Worm (Caenorhabditis elegans) whole organism, L2 larva: ENCODE results near the gene ZC443.2.

Experiments used
- C34F6.9 ChIP-seq: fragments of 150-350 bp; optimal IDR thresholded peaks from 2 replicates; lab custom pipeline; 2014; ENCODE audit warnings: missing biosample characterization, missing genetic modification characterization
- F13H6.1 ChIP-seq: sonication (generic microtip); optimal IDR thresholded peaks from 2 replicates; lab custom pipeline; 2016; ENCODE audit warnings: missing genetic modification characterization, missing compliant biosample characterization
- R02D3.7 ChIP-seq: fragments of 150-350 bp; optimal IDR thresholded peaks from 2 replicates; lab custom pipeline; 2014; ENCODE audit warnings: missing biosample characterization, missing genetic modification characterization
- Y55F3AM.14 ChIP-seq: fragments of 200-800 bp; sonication (Bioruptor generic); optimal IDR thresholded peaks from 2 replicates; lab custom pipeline; 2018; ENCODE audit warnings: mild to moderate bottlenecking, missing genetic modification characterization, missing compliant biosample characterization
- ZK546.5 ChIP-seq: sonication (generic microtip); optimal IDR thresholded peaks from 2 replicates; lab custom pipeline; 2017; ENCODE audit warnings: missing biosample characterization, missing genetic modification characterization
- alr-1 ChIP-seq: fragments of 150-350 bp; optimal IDR thresholded peaks from 2 replicates; lab custom pipeline; 2014; ENCODE audit warnings: missing biosample characterization, missing genetic modification characterization
- ama-1 ChIP-seq: fragments of 150-350 bp; optimal IDR thresholded peaks from 2 replicates; lab custom pipeline; 2018; ENCODE audit warnings: inconsistent platforms
- blmp-1 ChIP-seq: sonication (generic microtip); optimal IDR thresholded peaks from 2 replicates; lab custom pipeline; 2017; ENCODE audit warnings: missing genetic modification characterization, mild to moderate bottlenecking, missing compliant biosample characterization, antibody characterized with exemption, moderate library complexity; ENCODE audit not compliant: insufficient read depth
- crh-2 ChIP-seq: sonication (generic microtip); optimal IDR thresholded peaks from 2 replicates; lab custom pipeline; 2017; ENCODE audit warnings: missing biosample characterization, missing genetic modification characterization
- egl-27 ChIP-seq: sonication (generic microtip); optimal IDR thresholded peaks from 3 replicates; lab custom pipeline; 2017; ENCODE audit warnings: missing biosample characterization, missing genetic modification reagents, missing genetic modification characterization
- elt-1 ChIP-seq: fragments of 150-350 bp; optimal IDR thresholded peaks from 2 replicates; lab custom pipeline; 2014; ENCODE audit warnings: missing biosample characterization, missing genetic modification characterization
- elt-3 ChIP-seq: sonication (generic microtip); optimal IDR thresholded peaks from 2 replicates; lab custom pipeline; 2017; ENCODE audit warnings: missing biosample characterization, missing genetic modification characterization
- fos-1 ChIP-seq: fragments of 150-350 bp; optimal IDR thresholded peaks from 2 replicates; lab custom pipeline; 2014; ENCODE audit warnings: missing biosample characterization, missing genetic modification characterization
- lin-11 ChIP-seq: fragments of 150-350 bp; sonication (generic microtip); optimal IDR thresholded peaks from 2 replicates; lab custom pipeline; 2014; ENCODE audit warnings: missing biosample characterization, missing genetic modification characterization, inconsistent platforms, mixed read lengths
- lin-13 ChIP-seq: fragments of 150-350 bp; optimal IDR thresholded peaks from 2 replicates; lab custom pipeline; 2014; ENCODE audit warnings: missing biosample characterization, missing genetic modification reagents, missing genetic modification characterization
- lin-39 ChIP-seq: fragments of 150-350 bp; optimal IDR thresholded peaks from 2 replicates; lab custom pipeline; 2014; ENCODE audit warnings: missing biosample characterization, missing genetic modification reagents, missing genetic modification characterization
- lsy-2 ChIP-seq, 2 experiments: fragments of 150-350 bp in 1 of 2; sonication (generic microtip) in 1 of 2; optimal IDR thresholded peaks; 2 replicates each; lab custom pipeline; 2014 to 2017; ENCODE audit warnings: missing biosample characterization in 2 of 2, missing genetic modification characterization in 2 of 2
- mbf-1 ChIP-seq: sonication (generic microtip); optimal IDR thresholded peaks from 2 replicates; lab custom pipeline; 2017; ENCODE audit warnings: missing biosample characterization, missing genetic modification characterization
- mdl-1 ChIP-seq, 2 experiments: fragments of 150-350 bp in 1 of 2; sonication (generic microtip) in 1 of 2; optimal IDR thresholded peaks; 2 replicates each; lab custom pipeline; 2017; ENCODE audit warnings: missing biosample characterization in 2 of 2, missing genetic modification characterization in 2 of 2
- nhr-12 ChIP-seq: fragments of 150-350 bp; optimal IDR thresholded peaks from 2 replicates; lab custom pipeline; 2014; ENCODE audit warnings: missing biosample characterization, missing genetic modification characterization
- nhr-21 ChIP-seq: fragments of 150-350 bp; optimal IDR thresholded peaks from 2 replicates; lab custom pipeline; 2014; ENCODE audit warnings: missing biosample characterization, missing genetic modification characterization
- nhr-23 ChIP-seq: fragments of 150-350 bp; optimal IDR thresholded peaks from 2 replicates; lab custom pipeline; 2014; ENCODE audit warnings: missing biosample characterization, missing genetic modification reagents, missing genetic modification characterization
- nhr-25 ChIP-seq: fragments of 150-350 bp; sonication (generic microtip); optimal IDR thresholded peaks from 3 replicates; lab custom pipeline; 2014; ENCODE audit warnings: missing biosample characterization, missing genetic modification characterization
- peb-1 ChIP-seq: fragments of 150-350 bp; optimal IDR thresholded peaks from 2 replicates; lab custom pipeline; 2014; ENCODE audit warnings: missing biosample characterization, missing genetic modification characterization
- sem-4 ChIP-seq: fragments of 150-350 bp; optimal IDR thresholded peaks from 2 replicates; lab custom pipeline; 2014; ENCODE audit warnings: missing biosample characterization, missing genetic modification reagents, missing genetic modification characterization
- skn-1 ChIP-seq: sonication (generic microtip); optimal IDR thresholded peaks from 2 replicates; lab custom pipeline; 2017; ENCODE audit warnings: missing biosample characterization, missing genetic modification characterization
- sma-3 ChIP-seq: sonication (generic microtip); optimal IDR thresholded peaks from 2 replicates; lab custom pipeline; 2016; ENCODE audit warnings: missing genetic modification reagents, missing genetic modification characterization, missing compliant biosample characterization
- sma-9 ChIP-seq, 2 experiments: fragments of 150-350 bp in 1 of 2; sonication (generic microtip) in 1 of 2; optimal IDR thresholded peaks; 2 replicates each; lab custom pipeline; 2014 to 2016; ENCODE audit warnings: missing genetic modification characterization in 2 of 2, mild to moderate bottlenecking in 1 of 2, missing biosample characterization in 1 of 2, missing compliant biosample characterization in 1 of 2, missing genetic modification reagents in 1 of 2, moderate library complexity in 1 of 2
- snpc-4 ChIP-seq: fragments of 150-350 bp; optimal IDR thresholded peaks from 2 replicates; lab custom pipeline; 2014; ENCODE audit warnings: missing biosample characterization, missing genetic modification characterization
- unc-55 ChIP-seq: fragments of 150-350 bp; sonication (generic microtip); optimal IDR thresholded peaks from 3 replicates; lab custom pipeline; 2014; ENCODE audit warnings: missing biosample characterization, missing genetic modification reagents, missing genetic modification characterization
- zag-1 ChIP-seq: fragments of 150-350 bp; optimal IDR thresholded peaks from 2 replicates; lab custom pipeline; 2014; ENCODE audit warnings: missing biosample characterization, missing genetic modification characterization
- ztf-11 ChIP-seq: sonication (generic microtip); optimal IDR thresholded peaks from 2 replicates; lab custom pipeline; 2017; ENCODE audit warnings: missing biosample characterization, missing genetic modification characterization
- ztf-4 ChIP-seq: fragments of 150-350 bp; optimal IDR thresholded peaks from 2 replicates; lab custom pipeline; 2014; ENCODE audit warnings: missing biosample characterization, missing genetic modification characterization

Gene ZC443.2

ce11 chrV:12814022-12814421 lies 3.0 kb upstream of the ZC443.2 start, which contains the start of gene ZC443.3:
TSS of gene ZC443.3 (minus strand) at chrV:12814122.
- no peak for TF ChIP-seq ztf-11 (tag; lab: Kevin White, UChicago)
- TF ChIP-seq zag-1 (tag; lab: Kevin White, UChicago): no peak
- TF ChIP-seq C34F6.9 (tag; lab: Kevin White, UChicago): no peak
- TF ChIP-seq nhr-12 (tag; lab: Kevin White, UChicago): no peak
- no peak for TF ChIP-seq lsy-2 (tag; optimal IDR thresholded peaks at IDR 0.05; lab: Kevin White, UChicago)
- no peak for TF ChIP-seq peb-1
- TF ChIP-seq blmp-1 (tag; lab: Kevin White, UChicago): no peak
- no peak for TF ChIP-seq nhr-23 (tag; lab: Kevin White, UChicago)
- no peak for TF ChIP-seq alr-1
- TF ChIP-seq F13H6.1 (tag; lab: Kevin White, UChicago): no peak
- TF ChIP-seq lin-39 (tag; lab: Kevin White, UChicago): no peak
- TF ChIP-seq unc-55 (GFP tag; lab: Kevin White, UChicago): no peak

- TF ChIP-seq lin-13 (GFP tag; lab: Kevin White, UChicago) (no peak), lsy-2 (tag; optimal IDR thresholded peaks at IDR 0.05; lab: Kevin White, UChicago) (peak in 1 of 2 experiments; percentile 5), ama-1 (lab: Kevin White, UChicago) (peak; percentile 15)
Measured at ce11 chrV:12811810-12812209, 818 bp upstream of the ZC443.2 start.

- no peak for TF ChIP-seq nhr-21 (tag; lab: Kevin White, UChicago)
- no peak for TF ChIP-seq elt-1 (tag; lab: Kevin White, UChicago)
- no peak for TF ChIP-seq crh-2 (tag; lab: Kevin White, UChicago)
- TF ChIP-seq sma-9 (GFP tag; optimal IDR thresholded peaks at IDR 0.05; lab: Kevin White, UChicago): no peak
- no peak for TF ChIP-seq sma-9 (tag; optimal IDR thresholded peaks at IDR 0.05; lab: Kevin White, UChicago)
- TF ChIP-seq egl-27 (tag; lab: Kevin White, UChicago): no peak
- no peak for TF ChIP-seq nhr-25
- TF ChIP-seq elt-3 (tag; lab: Kevin White, UChicago): no peak
- no peak for TF ChIP-seq zag-1 (tag; lab: Kevin White, UChicago)
- no peak for TF ChIP-seq Y55F3AM.14
- TF ChIP-seq lin-39 (tag; lab: Kevin White, UChicago): no peak
- no peak for TF ChIP-seq lin-11 (tag; lab: Kevin White, UChicago)
- no peak for TF ChIP-seq R02D3.7 (tag; lab: Kevin White, UChicago)
- no peak for TF ChIP-seq skn-1 (tag; lab: Kevin White, UChicago)
- TF ChIP-seq sem-4 (tag; lab: Kevin White, UChicago): no peak
Measured at ce11 chrV:12809876-12810275, 1.1 kb downstream of the ZC443.2 start, which contains the start of gene ZC443.1. TSS of gene ZC443.1 (minus strand) at chrV:12810080.

- no peak for TF ChIP-seq mdl-1 (tag; optimal IDR thresholded peaks at IDR 0.05; lab: Kevin White, UChicago)
- no peak for TF ChIP-seq fos-1
- no peak for TF ChIP-seq zag-1 (tag; lab: Kevin White, UChicago)
- TF ChIP-seq sem-4 (tag; lab: Kevin White, UChicago): no peak
- no peak for TF ChIP-seq elt-1 (tag; lab: Kevin White, UChicago)
- TF ChIP-seq sma-3: no peak
- TF ChIP-seq Y55F3AM.14: no peak
- TF ChIP-seq egl-27 (tag; lab: Kevin White, UChicago): no peak
- TF ChIP-seq lin-39 (tag; lab: Kevin White, UChicago): no peak
- TF ChIP-seq peb-1: no peak
- TF ChIP-seq snpc-4 (tag; lab: Kevin White, UChicago): no peak
- TF ChIP-seq skn-1 (tag; lab: Kevin White, UChicago): no peak
- TF ChIP-seq mbf-1 (tag; lab: Kevin White, UChicago): no peak
- no peak for TF ChIP-seq ztf-4
- TF ChIP-seq nhr-25: no peak
Measured at ce11 chrV:12806190-12806589, 4.8 kb downstream of the ZC443.2 start, which contains the start of gene ZC443.7. TSS of gene ZC443.7 (plus strand) at chrV:12806490.

ce11 chrV:12803274-12803673 lies 7.7 kb downstream of the ZC443.2 start, which contains the start of gene srbc-45:
TSS of gene srbc-45 (plus strand) at chrV:12803574.
- TF ChIP-seq fos-1: no peak
- TF ChIP-seq ZK546.5 (tag; lab: Kevin White, UChicago): no peak
- TF ChIP-seq nhr-21 (tag; lab: Kevin White, UChicago): no peak
- no peak for TF ChIP-seq C34F6.9 (tag; lab: Kevin White, UChicago)
